ENCODE assay signal across 1 fruit fly cellular context in the genomic region with DNA sequence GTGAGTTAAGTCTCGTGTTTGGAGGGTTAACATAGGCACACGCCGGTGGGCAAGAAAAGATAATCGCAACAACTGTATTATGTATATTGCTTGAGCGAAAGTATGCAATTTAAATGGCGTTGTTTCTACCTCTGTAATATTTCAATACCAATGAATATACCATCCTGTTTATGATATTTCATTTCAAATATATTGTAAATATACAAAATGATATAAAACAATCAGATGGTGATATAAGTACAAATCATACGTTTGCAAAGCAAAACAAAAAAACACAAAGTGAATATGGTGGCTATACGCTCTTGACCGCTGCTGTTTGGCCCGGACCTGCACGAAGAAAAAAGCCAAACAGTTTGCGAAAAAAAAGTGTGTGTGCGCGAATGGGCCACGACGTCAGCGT.
TF ChIP-seq lines count a peak whose summit lies in the region.

No protein-coding gene starts in this region.

TF ChIP-seq in whole organism, embryonic, 481 proteins besides CTCF, POLR2A, EP300 and RAD21 (continued from another document and continues in another):
- TF ChIP-seq CG3726 (GFP tag; IDR thresholded peaks at IDR 0.05; lab: Robert Waterston, UW) (0 out of 3 replicates have a peak, but pooled peaks have one; percentile 40), Xrp1 (GFP tag; IDR thresholded peaks at IDR 0.05; lab: Robert Waterston, UW) (peak; percentile 70), maf-S (GFP tag; optimal IDR thresholded peaks at IDR 0.05; lab: Kevin White, UChicago) (no peak), NC2α (GFP tag; optimal IDR thresholded peaks at IDR 0.05; lab: Kevin White, UChicago) (no peak), CG11247 (GFP tag; IDR thresholded peaks at IDR 0.05; lab: Robert Waterston, UW) (no peak), Hand (GFP tag; optimal IDR thresholded peaks at IDR 0.05; lab: Kevin White, UChicago) (peak; percentile 68), Dref (GFP tag; IDR thresholded peaks at IDR 0.05; lab: Robert Waterston, UW) (no peak), CG34376 (GFP tag; optimal IDR thresholded peaks at IDR 0.05; lab: Kevin White, UChicago) (peak; percentile 1), CG3407 (GFP tag; optimal IDR thresholded peaks at IDR 0.05; lab: Kevin White, UChicago) (peak; percentile 49), ems (GFP tag; optimal IDR thresholded peaks at IDR 0.05; lab: Kevin White, UChicago) (no peak), CG3281 (GFP tag; optimal IDR thresholded peaks at IDR 0.05; lab: Kevin White, UChicago) (peak; percentile 83), fu2 (GFP tag; optimal IDR thresholded peaks at IDR 0.05; lab: Kevin White, UChicago) (no peak), CG10462 (GFP tag; optimal IDR thresholded peaks at IDR 0.05; lab: Kevin White, UChicago) (peak; percentile 2), CG10321 (GFP tag; IDR thresholded peaks at IDR 0.05; lab: Robert Waterston, UW) (no peak), D19A (tag; optimal IDR thresholded peaks at IDR 0.05; lab: Kevin White, UChicago) (peak; percentile 70), ssp (GFP tag; IDR thresholded peaks at IDR 0.05; lab: Robert Waterston, UW) (peak; percentile 42), lab (GFP tag; optimal IDR thresholded peaks at IDR 0.05; lab: Kevin White, UChicago) (peak; percentile 85), vfl (GFP tag; optimal IDR thresholded peaks at IDR 0.05; lab: Kevin White, UChicago) (peak; percentile 11), HmgD (GFP tag; optimal IDR thresholded peaks at IDR 0.05; lab: Kevin White, UChicago) (no peak), CG6689 (GFP tag; IDR thresholded peaks at IDR 0.05; lab: Robert Waterston, UW) (peak; percentile 80), Atf6 (GFP tag; IDR thresholded peaks at IDR 0.05; lab: Robert Waterston, UW) (peak; percentile 78), Six4 (GFP tag; optimal IDR thresholded peaks at IDR 0.05; lab: Kevin White, UChicago) (no peak), CG9876 (GFP tag; optimal IDR thresholded peaks at IDR 0.05; lab: Kevin White, UChicago) (no peak), pzg (GFP tag; optimal IDR thresholded peaks at IDR 0.05; lab: Kevin White, UChicago) (no peak), CG12769 (tag; optimal IDR thresholded peaks at IDR 0.05; lab: Kevin White, UChicago) (peak; percentile 74), unc-4 (GFP tag; IDR thresholded peaks at IDR 0.05; lab: Robert Waterston, UW; ENCODE audit: partially characterized antibody) (no peak), Meics (GFP tag; optimal IDR thresholded peaks at IDR 0.05; lab: Kevin White, UChicago) (peak; percentile 84), her (GFP tag; optimal IDR thresholded peaks at IDR 0.05; lab: Kevin White, UChicago) (no peak), CG32532 (GFP tag; IDR thresholded peaks at IDR 0.05; lab: Robert Waterston, UW) (peak; percentile 62; the same call in 1 of the 2 replicates), CG2875 (GFP tag; optimal IDR thresholded peaks at IDR 0.05; lab: Kevin White, UChicago) (peak; percentile 34), CG11696 (GFP tag; IDR thresholded peaks at IDR 0.05; lab: Robert Waterston, UW) (peak; percentile 86), CG2199 (GFP tag; IDR thresholded peaks at IDR 0.05; lab: Robert Waterston, UW) (no peak), CG10147 (GFP tag; optimal IDR thresholded peaks at IDR 0.05; lab: Kevin White, UChicago) (peak; percentile 82), gro (GFP tag; optimal IDR thresholded peaks at IDR 0.05; lab: Kevin White, UChicago) (no peak), Stat92E (GFP tag; optimal IDR thresholded peaks at IDR 0.05; lab: Kevin White, UChicago) (no peak), Ada2b (GFP tag; IDR thresholded peaks at IDR 0.05; lab: Robert Waterston, UW) (peak; percentile 64), al (GFP tag; IDR thresholded peaks at IDR 0.05; lab: Robert Waterston, UW) (peak; percentile 48; the same call in 1 of the 2 replicates), fd102C (GFP tag; optimal IDR thresholded peaks at IDR 0.05; lab: Kevin White, UChicago) (no peak), bcd (GFP tag; optimal IDR thresholded peaks at IDR 0.05; lab: Kevin White, UChicago) (peak; percentile 79), CG15073 (GFP tag; optimal IDR thresholded peaks at IDR 0.05; lab: Kevin White, UChicago) (no peak), sd (tag; optimal IDR thresholded peaks at IDR 0.05; lab: Kevin White, UChicago) (no peak), Ets97D (GFP tag; optimal IDR thresholded peaks at IDR 0.05; lab: Kevin White, UChicago) (no peak), HmgZ (tag; optimal IDR thresholded peaks at IDR 0.05; lab: Kevin White, UChicago) (peak; percentile 55), CG11560 (tag; IDR thresholded peaks at IDR 0.05; lab: Robert Waterston, UW) (no peak), dati (GFP tag; IDR thresholded peaks at IDR 0.05; lab: Robert Waterston, UW) (no peak), CG12744 (GFP tag; optimal IDR thresholded peaks at IDR 0.05; lab: Kevin White, UChicago) (no peak), abd-A (tag; optimal IDR thresholded peaks at IDR 0.05; lab: Kevin White, UChicago) (no peak), HLH3B (GFP tag; IDR thresholded peaks at IDR 0.05; lab: Robert Waterston, UW) (peak; percentile 25; the same call in 1 of the 2 replicates), bsh (GFP tag; optimal IDR thresholded peaks at IDR 0.05; lab: Kevin White, UChicago) (peak; percentile 64 to 88), CG31224 (GFP tag; IDR thresholded peaks at IDR 0.05; lab: Robert Waterston, UW) (peak; percentile 19; the same call in 1 of the 2 replicates), Awh (GFP tag; IDR thresholded peaks at IDR 0.05; lab: Robert Waterston, UW) (no peak), Myb (GFP tag; optimal IDR thresholded peaks at IDR 0.05; lab: Kevin White, UChicago) (no peak), Tbp (GFP tag; optimal IDR thresholded peaks at IDR 0.05; lab: Kevin White, UChicago) (no peak), Poxn (GFP tag; IDR thresholded peaks at IDR 0.05; lab: Robert Waterston, UW) (no peak), MESR4 (GFP tag; optimal IDR thresholded peaks at IDR 0.05; lab: Kevin White, UChicago) (no peak), NK7.1 (GFP tag; optimal IDR thresholded peaks at IDR 0.05; lab: Kevin White, UChicago) (no peak), CG17359 (tag; optimal IDR thresholded peaks at IDR 0.05; lab: Kevin White, UChicago) (peak; percentile 74), CG15479 (GFP tag; optimal IDR thresholded peaks at IDR 0.05; lab: Kevin White, UChicago) (no peak), CG12236 (GFP tag; optimal IDR thresholded peaks at IDR 0.05; lab: Kevin White, UChicago) (no peak), phol (tag; optimal IDR thresholded peaks at IDR 0.05; lab: Kevin White, UChicago) (peak; percentile 81), Hmr (GFP tag; optimal IDR thresholded peaks at IDR 0.05; lab: Kevin White, UChicago) (peak; percentile 86), zfh1 (GFP tag; IDR thresholded peaks at IDR 0.05; lab: Robert Waterston, UW) (peak; percentile 58; the same call in 2 of the 3 replicates), Side (GFP tag; optimal IDR thresholded peaks at IDR 0.05; lab: Kevin White, UChicago) (no peak), Dip3 (GFP tag; optimal IDR thresholded peaks at IDR 0.05; lab: Kevin White, UChicago) (peak; percentile 1), CG15601 (tag; optimal IDR thresholded peaks at IDR 0.05; lab: Kevin White, UChicago) (peak; percentile 20), CG12391 (tag; optimal IDR thresholded peaks at IDR 0.05; lab: Kevin White, UChicago) (peak; percentile 79), lmd (GFP tag; IDR thresholded peaks at IDR 0.05; lab: Robert Waterston, UW) (peak; percentile 69), vnd (GFP tag; IDR thresholded peaks at IDR 0.05; lab: Robert Waterston, UW; ENCODE audit: partially characterized antibody) (no peak), tna (GFP tag; IDR thresholded peaks at IDR 0.05; lab: Robert Waterston, UW; ENCODE audit: partially characterized antibody) (no peak), Abd-B (GFP tag; optimal IDR thresholded peaks at IDR 0.05; lab: Kevin White, UChicago) (peak; percentile 49), CG31388 (GFP tag; optimal IDR thresholded peaks at IDR 0.05; lab: Kevin White, UChicago) (no peak), CG3065 (GFP tag; optimal IDR thresholded peaks at IDR 0.05; lab: Kevin White, UChicago) (no peak), dm (GFP tag; optimal IDR thresholded peaks at IDR 0.05; lab: Kevin White, UChicago) (no peak), CG33557 (GFP tag; optimal IDR thresholded peaks at IDR 0.05; lab: Kevin White, UChicago) (peak; percentile 18), sob (GFP tag; IDR thresholded peaks at IDR 0.05; lab: Robert Waterston, UW) (peak; percentile 45; the same call in 1 of the 2 replicates), slbo (GFP tag; IDR thresholded peaks at IDR 0.05; lab: Robert Waterston, UW) (peak; percentile 76), Fer2 (tag; optimal IDR thresholded peaks at IDR 0.05; lab: Kevin White, UChicago) (peak; percentile 54), Eip74EF (GFP tag; optimal IDR thresholded peaks at IDR 0.05; lab: Kevin White, UChicago) (peak in 1 of 2 experiments; percentile 46), CG15011 (GFP tag; optimal IDR thresholded peaks at IDR 0.05; lab: Kevin White, UChicago) (peak; percentile 58), Taf1 (GFP tag; IDR thresholded peaks at IDR 0.05; lab: Robert Waterston, UW) (0 out of 2 replicates have a peak, but pooled peaks have one; percentile 46), lilli (GFP tag; optimal IDR thresholded peaks at IDR 0.05; lab: Kevin White, UChicago) (peak; percentile 61), Dfd (GFP tag; optimal IDR thresholded peaks at IDR 0.05; lab: Kevin White, UChicago) (no peak), CG8388 (GFP tag; optimal IDR thresholded peaks at IDR 0.05; lab: Kevin White, UChicago) (peak; percentile 52), Hmx (GFP tag; optimal IDR thresholded peaks at IDR 0.05; lab: Kevin White, UChicago) (no peak), caup (GFP tag; optimal IDR thresholded peaks at IDR 0.05; lab: Kevin White, UChicago; ENCODE audit: severe bottlenecking) (peak; percentile 73), ATbp (GFP tag; optimal IDR thresholded peaks at IDR 0.05; lab: Kevin White, UChicago) (peak; percentile 48), odd (GFP tag; optimal IDR thresholded peaks at IDR 0.05; lab: Kevin White, UChicago) (peak; percentile 63), CG4730 (GFP tag; IDR thresholded peaks at IDR 0.05; lab: Robert Waterston, UW) (peak; percentile 37), BEAF-32 (GFP tag; optimal IDR thresholded peaks at IDR 0.05; lab: Kevin White, UChicago) (no peak), CG9215 (GFP tag; IDR thresholded peaks at IDR 0.05; lab: Robert Waterston, UW) (peak; percentile 61), ro (GFP tag; IDR thresholded peaks at IDR 0.05; lab: Robert Waterston, UW) (no peak), kay (GFP tag; optimal IDR thresholded peaks at IDR 0.05; lab: Kevin White, UChicago) (peak; percentile 16), CG17912 (GFP tag; optimal IDR thresholded peaks at IDR 0.05; lab: Kevin White, UChicago) (no peak), CG10565 (GFP tag; optimal IDR thresholded peaks at IDR 0.05; lab: Kevin White, UChicago) (no peak), hkb (optimal IDR thresholded peaks at IDR 0.05; lab: Kevin White, UChicago) (no peak), hkb (GFP tag; IDR thresholded peaks at IDR 0.05; lab: Robert Waterston, UW) (peak; percentile 81), ERR (GFP tag; optimal IDR thresholded peaks at IDR 0.05; lab: Kevin White, UChicago) (no peak), CG43689 (GFP tag; IDR thresholded peaks at IDR 0.05; lab: Robert Waterston, UW) (no peak), pfk (GFP tag; optimal IDR thresholded peaks at IDR 0.05; lab: Kevin White, UChicago) (no peak), CG10431 (GFP tag; optimal IDR thresholded peaks at IDR 0.05; lab: Kevin White, UChicago) (no peak), sc (optimal IDR thresholded peaks at IDR 0.05; lab: Kevin White, UChicago) (no peak), sc (GFP tag; optimal IDR thresholded peaks at IDR 0.05; lab: Kevin White, UChicago) (peak; percentile 22), CG9797 (GFP tag; optimal IDR thresholded peaks at IDR 0.05; lab: Kevin White, UChicago) (no peak), trh (GFP tag; optimal IDR thresholded peaks at IDR 0.05; lab: Kevin White, UChicago) (peak; percentile 15), CG1024 (GFP tag; IDR thresholded peaks at IDR 0.05; lab: Robert Waterston, UW) (no peak), CG8089 (GFP tag; optimal IDR thresholded peaks at IDR 0.05; lab: Kevin White, UChicago) (no peak), ken (GFP tag; IDR thresholded peaks at IDR 0.05; lab: Robert Waterston, UW) (peak; percentile 49; the same call in 1 of the 3 replicates), C15 (GFP tag; IDR thresholded peaks at IDR 0.05; lab: Robert Waterston, UW) (no peak), CG42726 (GFP tag; IDR thresholded peaks at IDR 0.05; lab: Robert Waterston, UW; ENCODE audit: partially characterized antibody) (no peak), Mes4 (GFP tag; optimal IDR thresholded peaks at IDR 0.05; lab: Kevin White, UChicago) (no peak), Trl (optimal IDR thresholded peaks at IDR 0.05; lab: Kevin White, UChicago) (no peak), Trl (GFP tag; optimal IDR thresholded peaks at IDR 0.05; lab: Kevin White, UChicago) (no peak), wor (GFP tag; IDR thresholded peaks at IDR 0.05; lab: Robert Waterston, UW) (peak; percentile 23; the same call in 1 of the 2 replicates), Optix (GFP tag; IDR thresholded peaks at IDR 0.05; lab: Robert Waterston, UW) (no peak), cato (GFP tag; optimal IDR thresholded peaks at IDR 0.05; lab: Kevin White, UChicago; ENCODE audit: borderline replicate concordance) (no peak), Asciz (GFP tag; optimal IDR thresholded peaks at IDR 0.05; lab: Kevin White, UChicago) (peak; percentile 52), so (GFP tag; IDR thresholded peaks at IDR 0.05; lab: Robert Waterston, UW) (peak; percentile 64), CG11695 (GFP tag; IDR thresholded peaks at IDR 0.05; lab: Robert Waterston, UW) (peak; percentile 62; the same call in 2 of the 3 replicates), bowl (GFP tag; IDR thresholded peaks at IDR 0.05; lab: Robert Waterston, UW) (no peak), ash1 (GFP tag; optimal IDR thresholded peaks at IDR 0.05; lab: Kevin White, UChicago) (no peak), lola (GFP tag; optimal IDR thresholded peaks at IDR 0.05; lab: Kevin White, UChicago) (peak in 1 of 3 experiments; percentile 65), dmrt11E (tag; optimal IDR thresholded peaks at IDR 0.05; lab: Kevin White, UChicago) (peak; percentile 52), CG8359 (GFP tag; optimal IDR thresholded peaks at IDR 0.05; lab: Kevin White, UChicago; ENCODE audit: borderline replicate concordance) (no peak), Xbp1 (GFP tag; optimal IDR thresholded peaks at IDR 0.05; lab: Kevin White, UChicago) (peak; percentile 54), HHEX (GFP tag; optimal IDR thresholded peaks at IDR 0.05; lab: Kevin White, UChicago) (peak; percentile 72), ato (GFP tag; IDR thresholded peaks at IDR 0.05; lab: Robert Waterston, UW; ENCODE audit: partially characterized antibody) (no peak), CG16813 (GFP tag; IDR thresholded peaks at IDR 0.05; lab: Robert Waterston, UW; ENCODE audit: partially characterized antibody) (no peak), CG17186 (GFP tag; optimal IDR thresholded peaks at IDR 0.05; lab: Kevin White, UChicago) (no peak)
